Worm (Caenorhabditis elegans) whole organism, L1 larva: ENCODE results near the gene F41G3.18.
A peak's percentile ranks its signal among the peaks of the same experiment; 100 is the strongest.

ENCODE experiments used
- C04F5.9 ChIP-seq: sonication (generic microtip); optimal IDR thresholded peaks from 2 replicates; lab custom pipeline; 2016; ENCODE audit warnings: missing genetic modification characterization, missing compliant biosample characterization
- C34B4.2 ChIP-seq: sonication (generic microtip); optimal IDR thresholded peaks from 2 replicates; lab custom pipeline; 2017; ENCODE audit warnings: mild to moderate bottlenecking, missing genetic modification characterization, missing compliant biosample characterization
- Y116A8C.19 ChIP-seq: sonication (generic microtip); optimal IDR thresholded peaks from 2 replicates; lab custom pipeline; 2016; ENCODE audit warnings: missing compliant biosample characterization, missing genetic modification characterization, borderline replicate concordance
- aly-2 ChIP-seq: fragments of 150-350 bp; optimal IDR thresholded peaks from 2 replicates; lab custom pipeline; 2014; ENCODE audit warnings: missing biosample characterization, missing genetic modification characterization
- blmp-1 ChIP-seq: fragments of 150-350 bp; optimal IDR thresholded peaks from 2 replicates; lab custom pipeline; 2014; ENCODE audit warnings: missing biosample characterization, missing genetic modification characterization
- ceh-63 ChIP-seq: fragments of 200-800 bp; sonication (Bioruptor generic); optimal IDR thresholded peaks from 2 replicates; lab custom pipeline; 2018; ENCODE audit warnings: mild to moderate bottlenecking, missing genetic modification characterization, missing compliant biosample characterization
- ceh-8 ChIP-seq: fragments of 200-800 bp; sonication (Bioruptor generic); optimal IDR thresholded peaks from 2 replicates; lab custom pipeline; 2018; ENCODE audit warnings: mild to moderate bottlenecking, missing genetic modification characterization, moderate library complexity, missing compliant biosample characterization
- ceh-88 ChIP-seq: fragments of 200-800 bp; sonication (Bioruptor generic); IDR thresholded peaks from 2 replicates; pipeline ENCODE4 v1.3.6; 2022; ENCODE audit warnings: missing genetic modification characterization, missing compliant biosample characterization
- ceh-90 ChIP-seq: sonication (generic microtip); optimal IDR thresholded peaks from 2 replicates; lab custom pipeline; 2016; ENCODE audit warnings: missing genetic modification characterization, missing compliant biosample characterization
- ces-1 ChIP-seq: fragments of 150-350 bp; optimal IDR thresholded peaks from 2 replicates; lab custom pipeline; 2014; ENCODE audit warnings: missing biosample characterization, missing genetic modification reagents, missing genetic modification characterization
- dpl-1 ChIP-seq, 3 experiments: fragments of 150-350 bp in 2 of 3; sonication (generic microtip) in 1 of 3; optimal IDR thresholded peaks; 2 replicates each; lab custom pipeline; 2014 to 2017; ENCODE audit warnings: missing biosample characterization in 3 of 3, missing genetic modification characterization in 3 of 3, missing genetic modification reagents in 3 of 3
- dsc-1 ChIP-seq: sonication (generic microtip); optimal IDR thresholded peaks from 2 replicates; lab custom pipeline; 2016; ENCODE audit warnings: mild to moderate bottlenecking, missing genetic modification characterization, missing compliant biosample characterization
- efl-1 ChIP-seq, 4 experiments: fragments of 150-350 bp; optimal IDR thresholded peaks in 3 of 4; peaks in 1 of 4; 1 replicate in 1 of 4; 2 replicates in 3 of 4; lab custom pipeline; 2014; ENCODE audit warnings: missing biosample characterization in 2 of 4, missing genetic modification characterization in 2 of 4, missing genetic modification reagents in 2 of 4
- efl-3 ChIP-seq: fragments of 200-800 bp; sonication (Bioruptor generic); optimal IDR thresholded peaks from 2 replicates; lab custom pipeline; 2018; ENCODE audit warnings: mild to moderate bottlenecking, missing genetic modification characterization, missing compliant biosample characterization
- egl-13 ChIP-seq: sonication (generic microtip); optimal IDR thresholded peaks from 2 replicates; lab custom pipeline; 2016; ENCODE audit warnings: missing genotype, missing genetic modification reagents, missing genetic modification characterization, missing compliant biosample characterization
- egl-27 ChIP-seq, 2 experiments: fragments of 150-350 bp in 1 of 2; sonication (generic microtip); optimal IDR thresholded peaks; 3 replicates each; lab custom pipeline; 2017 to 2018; ENCODE audit warnings: missing biosample characterization in 2 of 2, missing genetic modification characterization in 2 of 2, missing genetic modification reagents in 2 of 2
- elt-2 ChIP-seq: sonication (generic microtip); optimal IDR thresholded peaks from 2 replicates; lab custom pipeline; 2016; ENCODE audit warnings: missing genetic modification characterization, mild to moderate bottlenecking, inconsistent platforms, missing compliant biosample characterization, missing genetic modification reagents
- ets-5 ChIP-seq: fragments of 200-800 bp; sonication (Bioruptor generic); IDR thresholded peaks from 2 replicates; pipeline ENCODE4 v1.3.6; 2022; ENCODE audit warnings: missing genetic modification characterization, missing compliant biosample characterization
- fkh-4 ChIP-seq: sonication (generic microtip); optimal IDR thresholded peaks from 2 replicates; lab custom pipeline; 2016; ENCODE audit warnings: missing compliant biosample characterization, missing genetic modification characterization, borderline replicate concordance
- hlh-17 ChIP-seq: fragments of 200-800 bp; sonication (Bioruptor generic); optimal IDR thresholded peaks from 2 replicates; lab custom pipeline; 2018; ENCODE audit warnings: missing genetic modification characterization, mild to moderate bottlenecking, missing compliant biosample characterization, moderate library complexity, borderline replicate concordance
- irx-1 ChIP-seq: sonication (generic microtip); optimal IDR thresholded peaks from 2 replicates; lab custom pipeline; 2016; ENCODE audit warnings: missing genetic modification characterization, missing compliant biosample characterization
- isw-1 ChIP-seq: fragments of 200-800 bp; sonication (Bioruptor generic); IDR thresholded peaks from 2 replicates; pipeline ENCODE4 v1.3.6; 2022; ENCODE audit warnings: missing genetic modification characterization, missing compliant biosample characterization
- lin-14 ChIP-seq: fragments of 200-800 bp; sonication (Bioruptor generic); optimal IDR thresholded peaks from 2 replicates; lab custom pipeline; 2018; ENCODE audit warnings: mild to moderate bottlenecking, missing genetic modification characterization, moderate library complexity, missing compliant biosample characterization
- lin-35 ChIP-seq, 2 experiments: fragments of 150-350 bp; optimal IDR thresholded peaks; 2 replicates each; lab custom pipeline; 2014; ENCODE audit warnings: missing biosample characterization in 2 of 2, missing genetic modification characterization in 2 of 2, missing genetic modification reagents in 2 of 2
- lin-39 ChIP-seq: fragments of 150-350 bp; optimal IDR thresholded peaks from 2 replicates; lab custom pipeline; 2014; ENCODE audit warnings: missing biosample characterization, missing genetic modification reagents, missing genetic modification characterization
- lsy-2 ChIP-seq, 2 experiments: fragments of 150-350 bp; optimal IDR thresholded peaks; 2 replicates each; lab custom pipeline; 2014; ENCODE audit warnings: missing biosample characterization in 2 of 2, missing genetic modification characterization in 2 of 2
- mab-9 ChIP-seq: fragments of 200-800 bp; sonication (Bioruptor generic); IDR thresholded peaks from 2 replicates; pipeline ENCODE4 v1.3.6; 2022; ENCODE audit warnings: missing genetic modification reagents, missing genetic modification characterization, missing compliant biosample characterization
- mdl-1 ChIP-seq, 2 experiments: fragments of 150-350 bp; optimal IDR thresholded peaks; 2 replicates each; lab custom pipeline; 2014 to 2017; ENCODE audit warnings: missing biosample characterization in 2 of 2, missing genetic modification characterization in 2 of 2, inconsistent platforms in 1 of 2
- mef-2 ChIP-seq: fragments of 150-350 bp; optimal IDR thresholded peaks from 2 replicates; lab custom pipeline; 2014; ENCODE audit warnings: missing biosample characterization, missing genetic modification characterization
- mep-1 ChIP-seq: fragments of 150-350 bp; optimal IDR thresholded peaks from 2 replicates; lab custom pipeline; 2014; ENCODE audit warnings: missing biosample characterization, missing genetic modification characterization
- nhr-19 ChIP-seq: fragments of 200-800 bp; sonication (Bioruptor generic); conservative IDR thresholded peaks from 2 replicates; pipeline ENCODE4 v1.3.6; 2022; ENCODE audit warnings: missing genetic modification characterization, missing compliant biosample characterization
- nhr-20 ChIP-seq: sonication (generic microtip); optimal IDR thresholded peaks from 2 replicates; lab custom pipeline; 2016; ENCODE audit warnings: mild to moderate bottlenecking, missing genetic modification characterization, missing compliant biosample characterization
- nhr-71 ChIP-seq: sonication (generic microtip); optimal IDR thresholded peaks from 2 replicates; lab custom pipeline; 2016; ENCODE audit warnings: mild to moderate bottlenecking, missing genetic modification characterization, moderate library complexity, missing compliant biosample characterization
- nhr-76 ChIP-seq: sonication (generic microtip); optimal IDR thresholded peaks from 2 replicates; lab custom pipeline; 2017; ENCODE audit warnings: missing biosample characterization, missing genetic modification characterization
- nhr-77 ChIP-seq: fragments of 150-350 bp; optimal IDR thresholded peaks from 2 replicates; lab custom pipeline; 2014; ENCODE audit warnings: missing biosample characterization, missing genetic modification characterization
- nhr-84 ChIP-seq: sonication (generic microtip); optimal IDR thresholded peaks from 2 replicates; lab custom pipeline; 2017; ENCODE audit warnings: missing biosample characterization, missing genetic modification characterization
- nhr-90 ChIP-seq: sonication (generic microtip); optimal IDR thresholded peaks from 2 replicates; lab custom pipeline; 2016; ENCODE audit warnings: mild to moderate bottlenecking, missing genetic modification characterization, missing compliant biosample characterization; ENCODE audit not compliant: poor library complexity
- pag-3 ChIP-seq: sonication (generic microtip); optimal IDR thresholded peaks from 2 replicates; lab custom pipeline; 2017; ENCODE audit warnings: missing genetic modification characterization, mild to moderate bottlenecking, missing compliant biosample characterization, antibody characterized with exemption, borderline replicate concordance; ENCODE audit not compliant: insufficient read depth
- pqm-1 ChIP-seq: sonication (generic microtip); optimal IDR thresholded peaks from 3 replicates; lab custom pipeline; 2017; ENCODE audit warnings: missing biosample characterization, missing genetic modification characterization
- snpc-4 ChIP-seq: fragments of 150-350 bp; optimal IDR thresholded peaks from 2 replicates; lab custom pipeline; 2014; ENCODE audit warnings: missing biosample characterization, missing genetic modification characterization
- sox-4 ChIP-seq: sonication (generic microtip); optimal IDR thresholded peaks from 2 replicates; lab custom pipeline; 2016; ENCODE audit warnings: missing genetic modification characterization, missing compliant biosample characterization
- sptf-1 ChIP-seq: fragments of 150-350 bp; optimal IDR thresholded peaks from 2 replicates; lab custom pipeline; 2014; ENCODE audit warnings: missing biosample characterization, missing genetic modification characterization
- swsn-7 ChIP-seq: sonication (generic microtip); optimal IDR thresholded peaks from 2 replicates; lab custom pipeline; 2016; ENCODE audit warnings: missing genetic modification characterization, missing compliant biosample characterization
- unc-62 ChIP-seq: fragments of 150-350 bp; optimal IDR thresholded peaks from 2 replicates; lab custom pipeline; 2014; ENCODE audit warnings: missing biosample characterization, missing genetic modification reagents, missing genetic modification characterization
- unc-86 ChIP-seq: sonication (generic microtip); optimal IDR thresholded peaks from 2 replicates; lab custom pipeline; 2016; ENCODE audit warnings: missing genetic modification characterization, missing compliant biosample characterization
- vab-15 ChIP-seq: sonication (generic microtip); optimal IDR thresholded peaks from 2 replicates; lab custom pipeline; 2017; ENCODE audit warnings: missing genotype, mild to moderate bottlenecking, missing genetic modification characterization, missing compliant biosample characterization
- zag-1 ChIP-seq: fragments of 150-350 bp; optimal IDR thresholded peaks from 2 replicates; lab custom pipeline; 2014; ENCODE audit warnings: missing biosample characterization, missing genetic modification characterization
- ztf-11 ChIP-seq, 2 experiments: sonication (generic microtip); optimal IDR thresholded peaks; 2 replicates each; lab custom pipeline; 2016 to 2017; ENCODE audit warnings: missing genetic modification characterization in 2 of 2, missing biosample characterization in 1 of 2, missing compliant biosample characterization in 1 of 2
- ztf-4 ChIP-seq: fragments of 150-350 bp; optimal IDR thresholded peaks from 2 replicates; lab custom pipeline; 2014; ENCODE audit warnings: missing biosample characterization, missing genetic modification characterization

The F41G3.18 gene

DNA sequence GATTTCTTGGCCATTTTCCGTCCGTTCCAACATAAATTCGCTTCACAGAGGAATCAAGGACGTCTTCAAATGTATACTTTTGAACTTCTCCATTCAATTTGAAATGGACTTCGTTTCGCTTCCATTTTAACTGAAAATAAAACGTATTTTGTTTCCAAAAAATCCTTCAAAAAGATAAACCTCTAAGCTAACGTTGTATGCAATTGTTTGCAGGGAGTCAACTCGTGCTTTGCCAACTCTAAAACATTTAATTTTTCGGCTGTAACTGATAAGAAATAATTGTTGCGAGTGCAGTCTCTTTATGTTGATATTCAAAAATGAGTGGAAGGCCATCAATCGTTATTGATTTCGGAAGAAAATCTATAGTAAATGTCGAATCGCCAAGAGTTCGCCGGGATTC is at the start of gene F41G3.18:
Gene F41G3.18, plus strand, starts transcription at position 301 of the 400 bp plus-strand sequence.
- TF ChIP-seq pag-3, result no peak
- no peak for TF ChIP-seq C04F5.9
- no peak for TF ChIP-seq ceh-90 (tag; lab: Kevin White, UChicago)
- no peak for TF ChIP-seq aly-2
- TF ChIP-seq C34B4.2 (tag; lab: Kevin White, UChicago), result no peak
- TF ChIP-seq irx-1 (tag; lab: Kevin White, UChicago), result no peak
- no peak for TF ChIP-seq isw-1 (GFP tag; lab: Robert Waterston, UW)
- no peak for TF ChIP-seq lin-39 (tag; lab: Kevin White, UChicago)
- TF ChIP-seq mdl-1 (tag; optimal IDR thresholded peaks at IDR 0.05; lab: Kevin White, UChicago), result no peak
- no peak for TF ChIP-seq nhr-76 (tag; lab: Kevin White, UChicago)
- no peak for TF ChIP-seq efl-3
- TF ChIP-seq nhr-90 (tag; lab: Kevin White, UChicago), result no peak
- TF ChIP-seq pqm-1, result no peak
- TF ChIP-seq nhr-77, result no peak
- TF ChIP-seq ceh-8 (GFP tag; lab: Kevin White, UChicago), result no peak

DNA sequence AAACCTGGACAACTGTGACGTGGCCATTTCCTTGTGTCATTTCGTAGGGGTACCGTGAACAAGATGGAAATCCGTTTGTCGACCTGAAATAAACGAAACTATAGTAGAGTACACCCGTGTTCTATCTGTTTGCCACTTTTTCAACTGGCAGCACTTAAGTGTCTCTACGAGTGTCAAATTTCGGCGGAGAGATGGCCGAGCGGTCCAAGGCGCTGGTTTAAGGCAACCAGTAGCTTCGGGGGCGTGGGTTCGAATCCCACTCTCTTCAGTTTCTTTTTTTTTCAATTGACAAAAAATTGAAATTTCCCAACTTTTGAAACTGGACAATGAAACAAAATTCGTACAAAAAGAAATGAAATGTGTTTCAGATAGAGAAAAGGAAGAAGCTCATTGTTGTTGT is 46.5 kb upstream of the F41G3.18 start:
- TF ChIP-seq nhr-71 (peak; percentile 56), mef-2 (tag; lab: Kevin White, UChicago) (no peak), swsn-7 (peak; percentile 32), ceh-90 (tag; lab: Kevin White, UChicago) (no peak), ceh-63 (no peak), sptf-1 (tag; lab: Kevin White, UChicago) (no peak), hlh-17 (GFP tag; lab: Kevin White, UChicago) (no peak), ceh-8 (GFP tag; lab: Kevin White, UChicago) (no peak), pag-3 (no peak), snpc-4 (tag; lab: Kevin White, UChicago) (no peak), irx-1 (tag; lab: Kevin White, UChicago) (peak; percentile 32), efl-1 (optimal IDR thresholded peaks at IDR 0.05; lab: Kevin White, UChicago) (peak in 1 of 2 experiments; percentile 31), efl-1 (GFP tag; optimal IDR thresholded peaks at IDR 0.05 in 1 of 2; lab: Kevin White, UChicago) (peak; percentile 17 to 89), fkh-4 (tag; lab: Kevin White, UChicago) (no peak), C34B4.2 (tag; lab: Kevin White, UChicago) (no peak), nhr-90 (tag; lab: Kevin White, UChicago) (peak; percentile 3), lin-35 (GFP tag; optimal IDR thresholded peaks at IDR 0.05; lab: Kevin White, UChicago) (peak; percentile 13 to 53), elt-2 (tag; lab: Kevin White, UChicago) (no peak), nhr-20 (tag; lab: Kevin White, UChicago) (peak; percentile 85), ztf-4 (tag; lab: Kevin White, UChicago) (no peak), mab-9 (GFP tag; lab: Robert Waterston, UW) (no peak), nhr-19 (GFP tag; lab: Robert Waterston, UW) (peak; percentile 64), ceh-88 (GFP tag; lab: Robert Waterston, UW) (no peak), nhr-84 (no peak), egl-13 (tag; lab: Kevin White, UChicago) (no peak), nhr-76 (tag; lab: Kevin White, UChicago) (no peak), dpl-1 (GFP tag; optimal IDR thresholded peaks at IDR 0.05; lab: Kevin White, UChicago) (peak in 2 of 3 experiments; percentile 1 to 14), nhr-77 (peak; percentile 45), zag-1 (tag; lab: Kevin White, UChicago) (no peak), unc-62 (no peak), ets-5 (GFP tag; lab: Robert Waterston, UW) (no peak), sox-4 (tag; lab: Kevin White, UChicago) (no peak), lin-14 (GFP tag; lab: Kevin White, UChicago) (peak; percentile 46), lin-39 (tag; lab: Kevin White, UChicago) (no peak), ztf-11 (tag; optimal IDR thresholded peaks at IDR 0.05; lab: Kevin White, UChicago) (no peak), vab-15 (tag; lab: Kevin White, UChicago) (no peak), C04F5.9 (no peak), ces-1 (GFP tag; lab: Kevin White, UChicago) (no peak), dsc-1 (peak; percentile 55), lsy-2 (tag; optimal IDR thresholded peaks at IDR 0.05; lab: Kevin White, UChicago) (peak; percentile 18 to 50), egl-27 (tag; optimal IDR thresholded peaks at IDR 0.05; lab: Kevin White, UChicago) (no peak), Y116A8C.19 (no peak), blmp-1 (no peak), efl-3 (no peak), mep-1 (tag; lab: Kevin White, UChicago) (peak; percentile 1), unc-86 (tag; lab: Kevin White, UChicago) (no peak)
